Worm (Caenorhabditis elegans): ENCODE results near the gene asp-12.

asp-12 gene

ce11 chrV:8297504-8297903 is 28.5 kb downstream of the asp-12 start, which contains the start of gene W02D7.4:
TSS of gene W02D7.4 (minus strand) at chrV:8297604.
- TF ChIP-seq snpc-4 (GFP tag; optimal IDR thresholded peaks at IDR 0.05) (no peak), snpc-4 (tag; optimal IDR thresholded peaks at IDR 0.05) (no peak), nhr-80 (tag; optimal IDR thresholded peaks at IDR 0.05) (peak; percentile 33)

DNA sequence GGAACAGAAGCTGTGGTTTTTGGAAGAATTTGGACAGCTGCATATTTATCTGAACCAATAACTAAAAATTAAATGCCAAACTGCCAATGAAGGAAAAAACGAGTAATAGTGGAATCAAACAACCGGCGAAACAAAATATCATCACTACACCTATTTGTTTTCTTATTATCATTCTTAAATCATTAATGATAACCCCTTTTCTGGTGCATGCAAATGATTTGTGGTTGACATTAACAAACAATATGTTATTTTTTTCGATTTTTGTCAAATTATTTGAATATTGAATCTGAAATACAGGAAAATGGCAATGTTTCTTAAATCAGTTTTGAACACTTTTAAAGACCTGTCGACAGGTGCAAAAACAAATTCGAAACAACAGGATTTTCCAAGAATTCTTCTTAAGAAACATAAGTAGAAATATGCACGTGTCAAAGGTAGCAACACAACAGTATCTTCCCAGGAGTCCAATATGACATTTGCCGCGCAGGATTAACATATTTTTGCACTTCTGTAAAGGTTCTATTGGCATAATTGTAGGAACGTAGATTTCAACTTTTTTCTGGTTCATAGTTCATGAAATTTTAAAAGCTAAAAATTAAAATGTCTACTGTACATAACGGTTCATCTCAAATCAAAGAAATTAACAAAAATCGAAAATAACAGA is 30.3 kb downstream of the asp-12 start, which contains the start of gene W02D7.5:
Gene W02D7.5, minus strand, starts transcription at position 51 of the 664 bp plus-strand sequence.
- TF ChIP-seq lsy-27 (tag; optimal IDR thresholded peaks at IDR 0.05; ENCODE audit: borderline replicate concordance, insufficient read depth) (no peak), hsf-1 (GFP tag; IDR thresholded peaks at IDR 0.05) (peak; percentile 8; the same call in 1 of the 2 replicates), aptf-2 (GFP tag; conservative IDR thresholded peaks at IDR 0.05) (peak; percentile 79)

ce11 chrV:8300935-8301535 is 32.0 kb downstream of the asp-12 start, which contains the start of gene W02D7.6:
TSS of gene W02D7.6 (minus strand) at chrV:8301507.
- peak; percentile 41; the same call in 1 of the 2 replicates for TF ChIP-seq dox-1 (GFP tag; IDR thresholded peaks at IDR 0.05)
- no peak for TF ChIP-seq F49E8.2 (tag; optimal IDR thresholded peaks at IDR 0.05; ENCODE audit: insufficient read depth)
- TF ChIP-seq B0261.1 (tag; optimal IDR thresholded peaks at IDR 0.05): no peak
- no peak for TF ChIP-seq unc-62 (GFP tag; optimal IDR thresholded peaks at IDR 0.05)
- no peak for TF ChIP-seq rpc-1 (optimal IDR thresholded peaks at IDR 0.05)
- no peak for TF ChIP-seq rpc-1 (tag; optimal IDR thresholded peaks at IDR 0.05)
- TF ChIP-seq pbrm-1 (GFP tag; IDR thresholded peaks at IDR 0.05): peak; percentile 53; the same call in 1 of the 2 replicates
- TF ChIP-seq ceh-58 (GFP tag; IDR thresholded peaks at IDR 0.05): no peak
- no peak for TF ChIP-seq attf-6 (GFP tag; IDR thresholded peaks at IDR 0.05)
- no peak for TF ChIP-seq K12H6.12 (tag; optimal IDR thresholded peaks at IDR 0.05)
- TF ChIP-seq mes-4 (tag; optimal IDR thresholded peaks at IDR 0.05): no peak
- TF ChIP-seq nhr-179 (tag; optimal IDR thresholded peaks at IDR 0.05): no peak
- no peak for TF ChIP-seq F22D6.2 (tag; optimal IDR thresholded peaks at IDR 0.05)
- TF ChIP-seq mcd-1 (GFP tag; IDR thresholded peaks at IDR 0.05): peak; percentile 46; the same call in 1 of the 2 replicates
- peak; percentile 37 for TF ChIP-seq ama-1 (optimal IDR thresholded peaks at IDR 0.05)
- TF ChIP-seq ama-1 (GFP tag; optimal IDR thresholded peaks at IDR 0.05): peak in 1 of 2 experiments; percentile 52
- TF ChIP-seq ets-4 (GFP tag; optimal IDR thresholded peaks at IDR 0.05): no peak
- TF ChIP-seq nfya-1 (tag; optimal IDR thresholded peaks at IDR 0.05; ENCODE audit: borderline replicate concordance, insufficient read depth): no peak
- TF ChIP-seq chd-7 (tag; optimal IDR thresholded peaks at IDR 0.05): no peak
- no peak for TF ChIP-seq sdz-38 (tag; optimal IDR thresholded peaks at IDR 0.05)
- no peak for TF ChIP-seq tlf-1 (GFP tag; optimal IDR thresholded peaks at IDR 0.05)
- no peak for TF ChIP-seq sptf-2 (GFP tag; optimal IDR thresholded peaks at IDR 0.05)
- no peak for TF ChIP-seq egl-44 (GFP tag; IDR thresholded peaks at IDR 0.05)
- TF ChIP-seq C06A6.2 (GFP tag; conservative IDR thresholded peaks at IDR 0.05): no peak
- no peak for TF ChIP-seq sea-2 (GFP tag; IDR thresholded peaks at IDR 0.05)
- peak; percentile 7 for TF ChIP-seq attf-5 (GFP tag; optimal IDR thresholded peaks at IDR 0.05)
- TF ChIP-seq zim-3 (tag; optimal IDR thresholded peaks at IDR 0.05): no peak
- no peak for TF ChIP-seq F10E7.11 (tag; optimal IDR thresholded peaks at IDR 0.05)
- TF ChIP-seq xnd-1 (tag; optimal IDR thresholded peaks at IDR 0.05): no peak
- TF ChIP-seq Y56A3A.18 (GFP tag; IDR thresholded peaks at IDR 0.05): no peak
- peak; percentile 51 for TF ChIP-seq madf-6 (GFP tag; IDR thresholded peaks at IDR 0.05)
- no peak for TF ChIP-seq F23B12.7 (tag; optimal IDR thresholded peaks at IDR 0.05; ENCODE audit: insufficient read depth)
- peak; percentile 39 for TF ChIP-seq lin-54 (GFP tag; optimal IDR thresholded peaks at IDR 0.05)
- TF ChIP-seq attf-3 (GFP tag; conservative IDR thresholded peaks at IDR 0.05): peak; percentile 41
- TF ChIP-seq hlh-26 (GFP tag; conservative IDR thresholded peaks at IDR 0.05): no peak
- TF ChIP-seq snpc-1.1 (tag; optimal IDR thresholded peaks at IDR 0.05; ENCODE audit: insufficient read depth): no peak
- no peak for TF ChIP-seq snpc-4 (GFP tag; optimal IDR thresholded peaks at IDR 0.05)
- TF ChIP-seq snpc-4 (tag; optimal IDR thresholded peaks at IDR 0.05): peak in 1 of 4 experiments; percentile 54
- TF ChIP-seq lsl-1 (GFP tag; optimal IDR thresholded peaks at IDR 0.05): peak; percentile 27

Measured in whole organism, young adult.